Fruit fly (Drosophila melanogaster) whole organism, embryonic: Measurements from ENCODE around the gene CG42399.

ENCODE experiments used
- BtbVII ChIP-seq: fragments of 200-800 bp; sonication (Bioruptor generic); optimal IDR thresholded peaks from 3 replicates; lab custom pipeline; 2017; ENCODE audit warnings: missing biosample characterization, mild to moderate bottlenecking, missing genetic modification characterization
- CG10543 ChIP-seq: fragments of 200-800 bp; sonication (Bioruptor generic); optimal IDR thresholded peaks from 3 replicates; lab custom pipeline; 2017; ENCODE audit warnings: missing biosample characterization, mild to moderate bottlenecking, missing genetic modification characterization, moderate library complexity
- CG11560 ChIP-seq: fragments of 200-800 bp; sonication (Bioruptor generic); IDR thresholded peaks from 3 replicates; pipeline ENCODE4 v1.3.6; 2022; ENCODE audit warnings: missing biosample characterization, missing genetic modification characterization
- CG11695 ChIP-seq: fragments of 200-800 bp; sonication (Bioruptor generic); IDR thresholded peaks from 3 replicates; pipeline ENCODE4 v1.3.6; 2022; ENCODE audit warnings: missing biosample characterization, missing genetic modification characterization
- CG11696 ChIP-seq: fragments of 200-800 bp; sonication (Bioruptor generic); IDR thresholded peaks from 2 replicates; pipeline ENCODE4 v1.3.6; 2022; ENCODE audit warnings: missing biosample characterization, missing genetic modification characterization
- CG11723 ChIP-seq: fragments of 200-800 bp; sonication (Bioruptor generic); optimal IDR thresholded peaks from 2 replicates; lab custom pipeline; 2017; ENCODE audit warnings: missing biosample characterization, mild to moderate bottlenecking, missing genetic modification characterization
- CG13296 ChIP-seq: fragments of 200-800 bp; sonication (Bioruptor generic); optimal IDR thresholded peaks from 3 replicates; lab custom pipeline; 2018; ENCODE audit warnings: missing biosample characterization, mild to moderate bottlenecking, missing genetic modification characterization
- CG15514 ChIP-seq: fragments of 200-800 bp; sonication (Bioruptor generic); optimal IDR thresholded peaks from 3 replicates; lab custom pipeline; 2017; ENCODE audit warnings: missing biosample characterization, missing genetic modification characterization, mild to moderate bottlenecking, moderate library complexity, missing genetic modification reagents
- CG17186 ChIP-seq: fragments of 200-800 bp; sonication (Bioruptor generic); optimal IDR thresholded peaks from 3 replicates; lab custom pipeline; 2017; ENCODE audit warnings: missing biosample characterization, missing genetic modification reagents, missing genetic modification characterization
- CG2202 ChIP-seq: fragments of 200-800 bp; sonication (Bioruptor generic); optimal IDR thresholded peaks from 2 replicates; lab custom pipeline; 2018; ENCODE audit warnings: missing biosample characterization, mild to moderate bottlenecking, missing genetic modification characterization
- CG32772 ChIP-seq: fragments of 200-800 bp; sonication (Bioruptor generic); IDR thresholded peaks from 2 replicates; pipeline ENCODE4 v1.3.6; 2022; ENCODE audit warnings: missing biosample characterization, missing genetic modification characterization
- CG3407 ChIP-seq: fragments of 200-800 bp; sonication (Bioruptor generic); optimal IDR thresholded peaks from 2 replicates; lab custom pipeline; 2018; ENCODE audit warnings: missing biosample characterization, mild to moderate bottlenecking, missing genetic modification characterization
- CG42726 ChIP-seq: fragments of 200-800 bp; sonication (Bioruptor generic); IDR thresholded peaks from 2 replicates; pipeline ENCODE4 v1.3.6; 2022; ENCODE audit warnings: missing biosample characterization, missing genetic modification characterization; ENCODE audit not compliant: partially characterized antibody
- CG4404 ChIP-seq: fragments of 200-800 bp; sonication (Bioruptor generic); IDR thresholded peaks from 2 replicates; pipeline ENCODE4 v1.3.6; 2022; ENCODE audit warnings: missing biosample characterization, missing genetic modification characterization
- CG4617 ChIP-seq: fragments of 200-800 bp; sonication (Bioruptor generic); optimal IDR thresholded peaks from 3 replicates; lab custom pipeline; 2016; ENCODE audit warnings: missing biosample characterization, missing genetic modification characterization, borderline replicate concordance
- CG7987 ChIP-seq: fragments of 200-800 bp; sonication (Bioruptor generic); optimal IDR thresholded peaks from 2 replicates; lab custom pipeline; 2018; ENCODE audit warnings: missing biosample characterization, mild to moderate bottlenecking, missing genetic modification characterization, moderate library complexity
- CG9437 ChIP-seq: fragments of 200-800 bp; sonication (Bioruptor generic); optimal IDR thresholded peaks from 2 replicates; lab custom pipeline; 2018; ENCODE audit warnings: missing biosample characterization, mild to moderate bottlenecking, missing genetic modification characterization
- CTCF ChIP-seq: fragments of 200-800 bp; sonication (Bioruptor generic); optimal IDR thresholded peaks from 2 replicates; lab custom pipeline; 2017; ENCODE audit warnings: missing biosample characterization, mild to moderate bottlenecking, missing genetic modification characterization, moderate library complexity
- Dbx ChIP-seq: fragments of 200-800 bp; sonication (Bioruptor generic); IDR thresholded peaks from 3 replicates; pipeline ENCODE4 v1.3.6; 2022; ENCODE audit warnings: missing biosample characterization, missing genetic modification characterization
- Dll ChIP-seq: fragments of 200-800 bp; sonication (Bioruptor generic); IDR thresholded peaks from 4 replicates; pipeline ENCODE4 v1.3.6; 2022; ENCODE audit warnings: missing biosample characterization, missing genetic modification characterization; ENCODE audit not compliant: partially characterized antibody
- Dref ChIP-seq: fragments of 200-800 bp; sonication (Bioruptor generic); IDR thresholded peaks from 2 replicates; pipeline ENCODE4 v1.3.6; 2022; ENCODE audit warnings: missing biosample characterization, missing genetic modification characterization
- HmgD ChIP-seq: fragments of 200-800 bp; sonication (Bioruptor generic); optimal IDR thresholded peaks from 3 replicates; lab custom pipeline; 2016; ENCODE audit warnings: missing biosample characterization, missing genetic modification characterization
- Med ChIP-seq: fragments of 200-800 bp; sonication (Bioruptor generic); peaks from one replicate; lab custom pipeline; 2016; ENCODE audit warnings: missing biosample characterization, missing genetic modification characterization, mild to moderate bottlenecking, inconsistent platforms, moderate library complexity
- NfI ChIP-seq: fragments of 200-800 bp; sonication (Bioruptor generic); optimal IDR thresholded peaks from 3 replicates; lab custom pipeline; 2018; ENCODE audit warnings: missing biosample characterization, mild to moderate bottlenecking, missing genetic modification characterization, moderate library complexity
- Sox102F ChIP-seq: fragments of 200-800 bp; sonication (Bioruptor generic); optimal IDR thresholded peaks from 2 replicates; lab custom pipeline; 2018; ENCODE audit warnings: missing biosample characterization, mild to moderate bottlenecking, missing genetic modification characterization, moderate library complexity
- Spps ChIP-seq: fragments of 200-800 bp; sonication (Bioruptor generic); optimal IDR thresholded peaks from 2 replicates; lab custom pipeline; 2018; ENCODE audit warnings: missing biosample characterization, mild to moderate bottlenecking, missing genetic modification characterization
- Sry-δ ChIP-seq: fragments of 200-800 bp; sonication (Bioruptor generic); optimal IDR thresholded peaks from 2 replicates; lab custom pipeline; 2016; ENCODE audit warnings: missing biosample characterization, missing genetic modification characterization
- ac ChIP-seq: fragments of 200-800 bp; sonication (Bioruptor generic); optimal IDR thresholded peaks from 3 replicates; lab custom pipeline; 2017; ENCODE audit warnings: missing biosample characterization, mild to moderate bottlenecking, missing genetic modification characterization
- aop ChIP-seq: fragments of 200-800 bp; sonication (Bioruptor generic); IDR thresholded peaks from 2 replicates; pipeline ENCODE4 v1.3.6; 2022; ENCODE audit warnings: missing biosample characterization, missing genetic modification characterization
- ato ChIP-seq: fragments of 200-800 bp; sonication (Bioruptor generic); IDR thresholded peaks from 2 replicates; pipeline ENCODE4 v1.3.6; 2022; ENCODE audit warnings: missing biosample characterization, missing genetic modification characterization; ENCODE audit not compliant: partially characterized antibody
- bsh ChIP-seq, 2 experiments: fragments of 200-800 bp; sonication (Bioruptor generic); optimal IDR thresholded peaks; 2 replicates each; lab custom pipeline; 2017 to 2018; ENCODE audit warnings: mild to moderate bottlenecking in 2 of 2, missing biosample characterization in 2 of 2, missing genetic modification characterization in 2 of 2, moderate library complexity in 1 of 2
- cad ChIP-seq: fragments of >200 bp; optimal IDR thresholded peaks from 2 replicates; lab custom pipeline; 2017; ENCODE audit warnings: missing biosample characterization, missing genetic modification characterization
- cas ChIP-seq: fragments of 200-800 bp; sonication (Bioruptor generic); IDR thresholded peaks from 2 replicates; pipeline ENCODE4 v1.3.6; 2022; ENCODE audit warnings: missing biosample characterization, missing genetic modification characterization
- cg ChIP-seq: fragments of 200-800 bp; sonication (Bioruptor generic); optimal IDR thresholded peaks from 3 replicates; lab custom pipeline; 2019; ENCODE audit warnings: missing biosample characterization, mild to moderate bottlenecking, missing genetic modification characterization, moderate library complexity
- dpn ChIP-seq, 2 experiments: fragments of 200-800 bp; sonication (Bioruptor generic); optimal IDR thresholded peaks; 3 replicates each; lab custom pipeline; 2016; ENCODE audit warnings: missing biosample characterization in 2 of 2, missing genetic modification characterization in 2 of 2
- fd102C ChIP-seq: fragments of 200-800 bp; sonication (Bioruptor generic); optimal IDR thresholded peaks from 2 replicates; lab custom pipeline; 2018; ENCODE audit warnings: missing biosample characterization, mild to moderate bottlenecking, missing genetic modification characterization, moderate library complexity
- fd96Cb ChIP-seq: fragments of 200-800 bp; sonication (Bioruptor generic); optimal IDR thresholded peaks from 2 replicates; lab custom pipeline; 2018; ENCODE audit warnings: missing biosample characterization, mild to moderate bottlenecking, missing genetic modification characterization, moderate library complexity
- ftz-f1 ChIP-seq: fragments of 200-800 bp; sonication (Bioruptor generic); optimal IDR thresholded peaks from 2 replicates; lab custom pipeline; 2016; ENCODE audit warnings: missing biosample characterization, missing genetic modification characterization
- gfzf ChIP-seq: fragments of 200-800 bp; sonication (Bioruptor generic); optimal IDR thresholded peaks from 2 replicates; lab custom pipeline; 2016; ENCODE audit warnings: missing biosample characterization, mild to moderate bottlenecking, missing genetic modification characterization, moderate library complexity
- gro ChIP-seq: fragments of 200-800 bp; sonication (Bioruptor generic); optimal IDR thresholded peaks from 2 replicates; lab custom pipeline; 2016; ENCODE audit warnings: missing biosample characterization, missing genetic modification characterization
- hbn ChIP-seq: fragments of 200-800 bp; sonication (Bioruptor generic); IDR thresholded peaks from 2 replicates; pipeline ENCODE4 v1.3.6; 2022; ENCODE audit warnings: missing biosample characterization, missing genetic modification characterization; ENCODE audit not compliant: partially characterized antibody
- hkb ChIP-seq, 2 experiments: fragments of 200-800 bp in 1 of 2; fragments of >200 bp in 1 of 2; sonication (Bioruptor generic) in 1 of 2; IDR thresholded peaks in 1 of 2; optimal IDR thresholded peaks in 1 of 2; 2 replicates each; pipeline versions ENCODE4 v1.3.6 to Lab custom; 2017 to 2022; ENCODE audit warnings: missing biosample characterization in 1 of 2, missing genetic modification characterization in 1 of 2
- kni ChIP-seq: fragments of 200-800 bp; sonication (Bioruptor generic); optimal IDR thresholded peaks from 3 replicates; lab custom pipeline; 2017; ENCODE audit warnings: mild to moderate bottlenecking, missing biosample characterization, missing genetic modification reagents, missing genetic modification characterization
- lab ChIP-seq: fragments of 200-800 bp; sonication (Bioruptor generic); optimal IDR thresholded peaks from 3 replicates; lab custom pipeline; 2017; ENCODE audit warnings: missing biosample characterization, missing genetic modification characterization, mild to moderate bottlenecking, moderate library complexity, missing genetic modification reagents
- mirr ChIP-seq: fragments of 200-800 bp; sonication (Bioruptor generic); optimal IDR thresholded peaks from 3 replicates; lab custom pipeline; 2018; ENCODE audit warnings: missing biosample characterization, mild to moderate bottlenecking, missing genetic modification characterization
- pan ChIP-seq, 4 experiments: fragments of >200 bp in 3 of 4; fragments of 200-800 bp in 1 of 4; sonication (Bioruptor generic) in 1 of 4; optimal IDR thresholded peaks in 3 of 4; IDR thresholded peaks in 1 of 4; 2 replicates each; pipeline versions ENCODE4 v1.3.6 to Lab custom; 2017 to 2022; ENCODE audit warnings: missing biosample characterization in 2 of 4, missing genetic modification characterization in 2 of 4, mixed read lengths in 1 of 4
- slou ChIP-seq: fragments of 200-800 bp; sonication (Bioruptor generic); optimal IDR thresholded peaks from 3 replicates; lab custom pipeline; 2016; ENCODE audit warnings: missing biosample characterization, missing genetic modification characterization

Gene CG42399

dm6 chr2L:125364-126252, 27.5 kb downstream of the CG42399 start (continued):
- no peak for TF ChIP-seq CG11696 (GFP tag; lab: Robert Waterston, UW)
- no peak for TF ChIP-seq kni (GFP tag; lab: Kevin White, UChicago)
- TF ChIP-seq hbn (GFP tag; lab: Robert Waterston, UW) = no peak
- TF ChIP-seq lab (GFP tag; lab: Kevin White, UChicago) = peak; percentile 48
- TF ChIP-seq CG10543 (GFP tag; lab: Kevin White, UChicago) = peak; percentile 25
- TF ChIP-seq aop = no peak
- TF ChIP-seq gro = no peak
- TF ChIP-seq CG11560 (tag; lab: Robert Waterston, UW) = no peak
- no peak for TF ChIP-seq Sox102F (GFP tag; lab: Kevin White, UChicago)
- TF ChIP-seq CTCF = peak; percentile 12
- no peak for TF ChIP-seq CG42726 (GFP tag; lab: Robert Waterston, UW)
- no peak for TF ChIP-seq fd102C (GFP tag; lab: Kevin White, UChicago)
- no peak for TF ChIP-seq CG17186
- TF ChIP-seq BtbVII (GFP tag; lab: Kevin White, UChicago) = no peak
- no peak for TF ChIP-seq ato
- no peak for TF ChIP-seq Dref
- no peak for TF ChIP-seq pan (optimal IDR thresholded peaks at IDR 0.05; lab: Kevin White, UChicago)
- no peak for TF ChIP-seq pan (GFP tag; optimal IDR thresholded peaks at IDR 0.05 in 1 of 2, IDR thresholded peaks at IDR 0.05 in 1 of 2)
- peak; percentile 59 for TF ChIP-seq CG13296 (GFP tag; lab: Kevin White, UChicago)
- TF ChIP-seq fd96Cb = no peak
- TF ChIP-seq cad = no peak
- TF ChIP-seq CG32772 (GFP tag; lab: Robert Waterston, UW) = no peak
- TF ChIP-seq CG7987 (GFP tag; lab: Kevin White, UChicago) = peak; percentile 10
- no peak for TF ChIP-seq gfzf (GFP tag; lab: Kevin White, UChicago)
- TF ChIP-seq CG11695 (GFP tag; lab: Robert Waterston, UW) = no peak
- TF ChIP-seq ftz-f1 = peak; percentile 34
- no peak for TF ChIP-seq bsh (GFP tag; optimal IDR thresholded peaks at IDR 0.05; lab: Kevin White, UChicago)
- TF ChIP-seq CG2202 (tag; lab: Kevin White, UChicago) = no peak
- no peak for TF ChIP-seq NfI (GFP tag; lab: Kevin White, UChicago)
- TF ChIP-seq ac (GFP tag; lab: Kevin White, UChicago) = no peak
- peak; percentile 24 for TF ChIP-seq cg (GFP tag; lab: Kevin White, UChicago)
- no peak for TF ChIP-seq cas (GFP tag; lab: Robert Waterston, UW)
- TF ChIP-seq CG3407 (GFP tag; lab: Kevin White, UChicago) = no peak
- no peak for TF ChIP-seq CG9437 (GFP tag; lab: Kevin White, UChicago)
- no peak for TF ChIP-seq Dbx (GFP tag; lab: Robert Waterston, UW)
- peak; percentile 21 for TF ChIP-seq CG15514 (GFP tag; lab: Kevin White, UChicago)
- no peak for TF ChIP-seq CG4404 (GFP tag; lab: Robert Waterston, UW)
- peak; percentile 90 for TF ChIP-seq mirr (GFP tag; lab: Kevin White, UChicago)
- TF ChIP-seq slou (GFP tag; lab: Kevin White, UChicago) = no peak
- no peak for TF ChIP-seq HmgD
- no peak for TF ChIP-seq CG11723 (GFP tag; lab: Kevin White, UChicago)
- no peak for TF ChIP-seq Spps (tag; lab: Kevin White, UChicago)
- no peak for TF ChIP-seq dpn (GFP tag; optimal IDR thresholded peaks at IDR 0.05; lab: Kevin White, UChicago)
- peak; percentile 71 for TF ChIP-seq Med (GFP tag; lab: Kevin White, UChicago)
- TF ChIP-seq Dll (GFP tag; lab: Robert Waterston, UW) = no peak
- TF ChIP-seq Sry-δ (GFP tag; lab: Kevin White, UChicago) = no peak
- TF ChIP-seq hkb (optimal IDR thresholded peaks at IDR 0.05; lab: Kevin White, UChicago) = no peak
- TF ChIP-seq hkb (GFP tag; IDR thresholded peaks at IDR 0.05; lab: Robert Waterston, UW) = 0 out of 2 replicates have a peak, but pooled peaks have one; percentile 7
- TF ChIP-seq CG4617 (GFP tag; lab: Kevin White, UChicago) = no peak
